Worm (Caenorhabditis elegans): ENCODE data around the gene pqn-42.

DNA sequence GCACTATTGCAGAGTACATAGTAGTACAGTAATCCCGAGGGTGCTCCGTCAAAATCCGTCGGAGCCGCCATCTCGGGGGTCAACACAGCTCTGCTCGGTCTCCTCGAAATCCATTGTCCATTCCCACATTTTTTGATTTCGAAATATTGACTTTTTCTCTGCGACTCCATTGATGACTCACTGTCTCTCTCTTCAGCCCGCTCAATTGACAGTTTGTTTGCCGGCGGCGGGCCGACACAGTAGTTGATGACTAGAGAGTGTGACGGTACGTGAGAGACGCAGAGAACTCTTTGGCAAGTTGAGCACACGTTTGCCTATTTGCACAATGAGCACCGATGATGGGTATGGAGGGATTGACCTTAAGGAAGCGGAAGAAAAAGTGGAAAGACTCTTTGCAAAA, 4.0 kb downstream of the pqn-42 start:
- TF ChIP-seq die-1 (tag; optimal IDR thresholded peaks at IDR 0.05) (no peak), him-1 (tag; optimal IDR thresholded peaks at IDR 0.05) (no peak), zim-3 (tag; optimal IDR thresholded peaks at IDR 0.05) (no peak)

All from whole organism, young adult.